Fruit fly (Drosophila melanogaster) whole organism, wandering third instar larva: ENCODE results near the gene Prestin.

Source experiments
- Abd-B ChIP-seq: fragments of >200 bp; optimal IDR thresholded peaks from 2 replicates; lab custom pipeline; 2017; ENCODE audit warnings: missing biosample characterization, missing genetic modification characterization
- Jra ChIP-seq: sonication (Bioruptor generic); optimal IDR thresholded peaks from 2 replicates; lab custom pipeline; 2016; ENCODE audit warnings: missing biosample characterization, missing genetic modification characterization
- Mio ChIP-seq: sonication (Bioruptor generic); optimal IDR thresholded peaks from 2 replicates; lab custom pipeline; 2016; ENCODE audit warnings: missing biosample characterization, missing genetic modification characterization
- Myc ChIP-seq: fragments of >200 bp; optimal IDR thresholded peaks from 2 replicates; lab custom pipeline; 2017
- N ChIP-seq: fragments of >200 bp; optimal IDR thresholded peaks from 2 replicates; lab custom pipeline; 2018; ENCODE audit warnings: missing biosample characterization, missing external identifiers, missing genetic modification characterization
- Rel ChIP-seq, 2 experiments: fragments of 200-800 bp; sonication (Bioruptor generic) in 1 of 2; optimal IDR thresholded peaks; 2 replicates in 1 of 2; 3 replicates in 1 of 2; lab custom pipeline; 2016 to 2019; ENCODE audit warnings: mild to moderate bottlenecking in 2 of 2, missing biosample characterization in 2 of 2, missing genetic modification characterization in 2 of 2, moderate library complexity in 1 of 2
- br ChIP-seq: fragments of 200-800 bp; sonication (Bioruptor generic); optimal IDR thresholded peaks from 2 replicates; lab custom pipeline; 2016; ENCODE audit warnings: missing biosample characterization, missing genetic modification characterization
- brk ChIP-seq: fragments of 200-800 bp; sonication (Bioruptor generic); optimal IDR thresholded peaks from 2 replicates; lab custom pipeline; 2016; ENCODE audit warnings: missing biosample characterization, mild to moderate bottlenecking, missing genetic modification characterization
- dl ChIP-seq, 2 experiments: fragments of 175-275, 200-275 bp in 1 of 2; fragments of 200-275 bp in 1 of 2; sonication (Bioruptor generic); optimal IDR thresholded peaks; lab custom pipeline; 2018; ENCODE audit warnings: mild to moderate bottlenecking in 2 of 2, missing biosample characterization in 2 of 2, missing genetic modification characterization in 2 of 2, moderate library complexity in 2 of 2; ENCODE audit not compliant: partially characterized antibody in 2 of 2, insufficient read depth in 1 of 2
- foxo ChIP-seq, 2 experiments: fragments of 200-800 bp; sonication (Bioruptor generic); optimal IDR thresholded peaks; 2 replicates in 1 of 2; 3 replicates in 1 of 2; lab custom pipeline; 2016 to 2017; ENCODE audit warnings: missing biosample characterization in 2 of 2, missing genetic modification characterization in 2 of 2
- h ChIP-seq: fragments of 200-800 bp; sonication (Bioruptor generic); optimal IDR thresholded peaks from 3 replicates; lab custom pipeline; 2016; ENCODE audit warnings: missing biosample characterization, mild to moderate bottlenecking, missing genetic modification characterization
- rgr ChIP-seq: fragments of 200-800 bp; sonication (Bioruptor generic); optimal IDR thresholded peaks from 3 replicates; lab custom pipeline; 2016; ENCODE audit warnings: missing biosample characterization, mild to moderate bottlenecking, missing genetic modification characterization
- usp ChIP-seq: fragments of >200 bp; optimal IDR thresholded peaks from 2 replicates; lab custom pipeline; 2017; ENCODE audit warnings: missing biosample characterization, missing genetic modification characterization

DNA sequence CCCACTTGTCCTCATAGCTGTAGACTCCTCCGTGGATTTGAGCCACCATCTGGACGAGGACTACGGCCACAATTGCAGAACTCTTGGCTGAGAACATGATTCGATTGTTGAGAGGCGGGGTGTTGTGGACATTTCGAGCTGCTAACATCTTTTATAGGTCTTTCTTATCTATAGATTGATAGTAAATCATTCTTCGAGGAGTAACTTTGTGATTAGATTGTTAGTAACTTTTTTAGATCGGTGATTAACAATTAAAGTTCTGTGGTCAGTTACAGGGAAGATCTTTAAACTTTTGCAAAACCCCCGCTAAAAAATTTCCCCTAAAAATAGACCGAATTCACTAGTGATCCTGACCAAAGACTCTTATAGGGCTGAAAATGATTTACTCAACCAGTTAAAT, 21.1 kb downstream of the Prestin start, which contains the start of gene CG16775:
- TF ChIP-seq Mio, result no peak
- TF ChIP-seq Myc (lab: Kevin White, UChicago), result no peak
- TF ChIP-seq brk, result no peak
- no peak for TF ChIP-seq dl (GFP tag; optimal IDR thresholded peaks at IDR 0.05; lab: Kevin White, UChicago; ENCODE audit: insufficient read depth in 1 of 2, partially characterized antibody in 2 of 2)
- TF ChIP-seq usp, result no peak
- no peak for TF ChIP-seq Abd-B (GFP tag; lab: Kevin White, UChicago)
- TF ChIP-seq foxo (GFP tag; optimal IDR thresholded peaks at IDR 0.05; lab: Kevin White, UChicago), result no peak
- no peak for TF ChIP-seq h (GFP tag; lab: Kevin White, UChicago)
- no peak for TF ChIP-seq rgr (GFP tag; lab: Kevin White, UChicago)
- TF ChIP-seq Jra (GFP tag; lab: Kevin White, UChicago), result no peak
- no peak for TF ChIP-seq br (GFP tag; lab: Kevin White, UChicago)
- no peak for TF ChIP-seq Rel (GFP tag; optimal IDR thresholded peaks at IDR 0.05; lab: Kevin White, UChicago)
- TF ChIP-seq Rel (tag; optimal IDR thresholded peaks at IDR 0.05; lab: Kevin White, UChicago), result no peak
- no peak for TF ChIP-seq N (GFP tag; lab: Kevin White, UChicago)
